Worm (Caenorhabditis elegans): ENCODE measurements around the gene ets-9.

Gene ets-9

DNA sequence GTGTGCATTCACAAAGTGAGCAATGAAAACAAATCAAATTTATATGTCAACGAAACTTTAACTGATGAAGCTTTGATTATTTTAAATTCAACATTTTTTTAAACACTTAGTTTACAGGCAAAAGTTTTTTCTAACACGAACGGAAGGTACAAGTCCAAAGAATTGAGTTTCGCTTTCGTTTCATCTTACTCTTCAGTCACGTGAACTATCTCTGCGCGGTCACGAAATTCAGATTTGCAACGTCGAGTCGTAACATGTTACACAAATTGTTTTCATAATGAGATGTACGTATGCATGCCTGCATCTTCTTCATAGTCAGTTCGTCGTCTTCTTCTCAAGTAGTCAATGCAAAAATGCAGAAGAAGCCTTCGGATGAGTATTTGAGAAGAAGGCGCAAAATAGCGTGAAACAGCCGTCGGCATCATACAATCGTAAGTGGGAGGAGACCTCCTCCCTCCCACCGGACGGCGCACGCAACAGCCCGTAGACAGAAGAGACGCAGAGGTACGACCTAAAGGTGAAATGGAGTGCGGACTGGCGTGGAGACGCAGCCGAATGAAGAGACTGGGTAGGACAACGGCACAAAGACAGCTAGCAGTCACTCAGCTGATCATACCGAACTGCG lies 14.1 kb upstream of the ets-9 start, which contains the start of gene coel-1 (continued):
- TF ChIP-seq F49E8.2 (tag; optimal IDR thresholded peaks at IDR 0.05; ENCODE audit: insufficient read depth), result no peak
- TF ChIP-seq F33H1.4 (GFP tag; IDR thresholded peaks at IDR 0.05), result no peak
- no peak for TF ChIP-seq Y53G8AR.9 (GFP tag; conservative IDR thresholded peaks at IDR 0.05)
- TF ChIP-seq K11D2.4 (GFP tag; IDR thresholded peaks at IDR 0.05), result peak; percentile 50; the same call in 1 of the 2 replicates
- TF ChIP-seq ztf-25 (GFP tag; IDR thresholded peaks at IDR 0.05), result no peak
- TF ChIP-seq rcor-1 (GFP tag; IDR thresholded peaks at IDR 0.05), result no peak
- no peak for TF ChIP-seq tbx-9 (tag; optimal IDR thresholded peaks at IDR 0.05; ENCODE audit: borderline replicate concordance)
- no peak for TF ChIP-seq F10E7.11 (tag; optimal IDR thresholded peaks at IDR 0.05)
- no peak for TF ChIP-seq Y53F4B.3 (GFP tag; IDR thresholded peaks at IDR 0.05)
- TF ChIP-seq nfya-2 (GFP tag; IDR thresholded peaks at IDR 0.05), result no peak
- TF ChIP-seq efl-1 (GFP tag; optimal IDR thresholded peaks at IDR 0.05), result no peak
- TF ChIP-seq dox-1 (GFP tag; IDR thresholded peaks at IDR 0.05), result no peak; the same call in 1 of the 2 replicates
- no peak for TF ChIP-seq rec-8 (tag; optimal IDR thresholded peaks at IDR 0.05)
- TF ChIP-seq D2030.7 (GFP tag; IDR thresholded peaks at IDR 0.05), result no peak
- TF ChIP-seq B0261.1 (tag; optimal IDR thresholded peaks at IDR 0.05), result no peak
- TF ChIP-seq nhr-27 (tag; optimal IDR thresholded peaks at IDR 0.05), result no peak
- no peak for TF ChIP-seq Y56A3A.18 (GFP tag; IDR thresholded peaks at IDR 0.05)
- TF ChIP-seq attf-6 (GFP tag; IDR thresholded peaks at IDR 0.05), result no peak
- TF ChIP-seq nhr-90 (tag; optimal IDR thresholded peaks at IDR 0.05), result peak; percentile 3
- TF ChIP-seq let-607 (tag; optimal IDR thresholded peaks at IDR 0.05), result no peak
- no peak for TF ChIP-seq unc-130 (GFP tag; optimal IDR thresholded peaks at IDR 0.05)
- TF ChIP-seq T07F8.4 (tag; optimal IDR thresholded peaks at IDR 0.05), result no peak
- TF ChIP-seq cebp-1 (GFP tag; IDR thresholded peaks at IDR 0.05), result no peak
- TF ChIP-seq cebp-1 (tag; optimal IDR thresholded peaks at IDR 0.05), result peak; percentile 60
- no peak for TF ChIP-seq mcd-1 (GFP tag; IDR thresholded peaks at IDR 0.05)
- TF ChIP-seq ets-4 (GFP tag; optimal IDR thresholded peaks at IDR 0.05), result no peak
- no peak for TF ChIP-seq sdz-38 (tag; optimal IDR thresholded peaks at IDR 0.05)
- TF ChIP-seq lin-35 (GFP tag; optimal IDR thresholded peaks at IDR 0.05), result no peak
- TF ChIP-seq unc-62 (GFP tag; optimal IDR thresholded peaks at IDR 0.05), result no peak
- TF ChIP-seq egl-44 (GFP tag; IDR thresholded peaks at IDR 0.05), result no peak
- no peak for TF ChIP-seq nfyb-1 (GFP tag; IDR thresholded peaks at IDR 0.05)
- TF ChIP-seq F22D6.2 (tag; optimal IDR thresholded peaks at IDR 0.05), result peak; percentile 3
- TF ChIP-seq madf-3 (GFP tag; IDR thresholded peaks at IDR 0.05), result no peak
- no peak for TF ChIP-seq snpc-1.3 (tag; optimal IDR thresholded peaks at IDR 0.05; ENCODE audit: insufficient read depth)
- TF ChIP-seq F57A8.1 (GFP tag; optimal IDR thresholded peaks at IDR 0.05), result no peak
- no peak for TF ChIP-seq snpc-1.1 (tag; optimal IDR thresholded peaks at IDR 0.05; ENCODE audit: insufficient read depth)
- TF ChIP-seq dpl-1 (GFP tag; optimal IDR thresholded peaks at IDR 0.05), result no peak
- TF ChIP-seq hlh-12 (tag; optimal IDR thresholded peaks at IDR 0.05), result no peak
- TF ChIP-seq hsf-1 (GFP tag; IDR thresholded peaks at IDR 0.05), result no peak
- no peak for TF ChIP-seq fkh-3 (tag; optimal IDR thresholded peaks at IDR 0.05)
- no peak for TF ChIP-seq tbp1 (GFP tag; optimal IDR thresholded peaks at IDR 0.05)
- TF ChIP-seq hrde-1 (tag; optimal IDR thresholded peaks at IDR 0.05; ENCODE audit: borderline replicate concordance), result no peak
- TF ChIP-seq attf-3 (GFP tag; conservative IDR thresholded peaks at IDR 0.05), result no peak
- no peak for TF ChIP-seq him-1 (tag; optimal IDR thresholded peaks at IDR 0.05)
- TF ChIP-seq athp-1 (tag; optimal IDR thresholded peaks at IDR 0.05), result no peak
- no peak for TF ChIP-seq mes-4 (tag; optimal IDR thresholded peaks at IDR 0.05)
- peak; percentile 16 for TF ChIP-seq attf-5 (GFP tag; optimal IDR thresholded peaks at IDR 0.05)
- TF ChIP-seq mxl-1 (tag; optimal IDR thresholded peaks at IDR 0.05), result no peak

Data from whole organism, young adult.